Fruit fly (Drosophila melanogaster) whole organism, embryonic: ENCODE measurements around the gene Nup358.
A peak's percentile ranks its signal among the peaks of the same experiment; 100 is the strongest.

ENCODE experiments used
- Blimp-1 ChIP-seq: fragments of 200-800 bp; sonication (Bioruptor generic); optimal IDR thresholded peaks from 3 replicates; lab custom pipeline; 2018; ENCODE audit warnings: missing biosample characterization, missing genetic modification characterization, mild to moderate bottlenecking, moderate library complexity, missing genetic modification reagents
- CG10267 ChIP-seq: fragments of 200-800 bp; sonication (Bioruptor generic); optimal IDR thresholded peaks from 2 replicates; lab custom pipeline; 2018; ENCODE audit warnings: missing biosample characterization, mild to moderate bottlenecking, missing genetic modification characterization, moderate library complexity
- CG10321 ChIP-seq: fragments of 200-800 bp; sonication (Bioruptor generic); IDR thresholded peaks from 2 replicates; pipeline ENCODE4 v1.3.6; 2022; ENCODE audit warnings: missing biosample characterization, missing genetic modification characterization
- CG10959 ChIP-seq: fragments of 200-800 bp; sonication (Bioruptor generic); IDR thresholded peaks from 2 replicates; pipeline ENCODE4 v1.3.6; 2022; ENCODE audit warnings: missing biosample characterization, missing genetic modification characterization
- CG12744 ChIP-seq: fragments of 200-800 bp; sonication (Bioruptor generic); optimal IDR thresholded peaks from 2 replicates; lab custom pipeline; 2016; ENCODE audit warnings: missing biosample characterization, missing genetic modification characterization
- CG16813 ChIP-seq: fragments of 200-800 bp; sonication (Bioruptor generic); IDR thresholded peaks from 3 replicates; pipeline ENCODE4 v1.3.6; 2022; ENCODE audit warnings: missing biosample characterization, missing genetic modification characterization; ENCODE audit not compliant: partially characterized antibody
- CG17568 ChIP-seq: fragments of 200-800 bp; sonication (Bioruptor generic); optimal IDR thresholded peaks from 2 replicates; lab custom pipeline; 2018; ENCODE audit warnings: missing biosample characterization, mild to moderate bottlenecking, missing genetic modification characterization, moderate library complexity
- CG17829 ChIP-seq: fragments of 200-800 bp; optimal IDR thresholded peaks from 2 replicates; lab custom pipeline; 2019; ENCODE audit warnings: missing biosample characterization, mild to moderate bottlenecking, missing genetic modification characterization, moderate library complexity
- CG18011 ChIP-seq: fragments of 200-800 bp; sonication (Bioruptor generic); optimal IDR thresholded peaks from 2 replicates; lab custom pipeline; 2017; ENCODE audit warnings: missing biosample characterization, missing genetic modification characterization, mild to moderate bottlenecking, moderate library complexity, missing genotype
- CG2678 ChIP-seq: fragments of 200-800 bp; sonication (Bioruptor generic); optimal IDR thresholded peaks from 3 replicates; lab custom pipeline; 2019; ENCODE audit warnings: missing biosample characterization, mild to moderate bottlenecking, missing genetic modification characterization, moderate library complexity
- CG3065 ChIP-seq: fragments of 200-800 bp; sonication (Bioruptor generic); optimal IDR thresholded peaks from 2 replicates; lab custom pipeline; 2016; ENCODE audit warnings: missing biosample characterization, missing genetic modification characterization
- CG31224 ChIP-seq: fragments of 200-800 bp; sonication (Bioruptor generic); IDR thresholded peaks from 2 replicates; pipeline ENCODE4 v1.3.6; 2022; ENCODE audit warnings: missing biosample characterization, missing genetic modification characterization
- CG33557 ChIP-seq: fragments of 200-800 bp; sonication (Bioruptor generic); optimal IDR thresholded peaks from 2 replicates; lab custom pipeline; 2019; ENCODE audit warnings: missing biosample characterization, mild to moderate bottlenecking, missing genetic modification characterization, moderate library complexity
- CG4730 ChIP-seq: fragments of 200-800 bp; sonication (Bioruptor generic); IDR thresholded peaks from 2 replicates; pipeline ENCODE4 v1.3.6; 2022; ENCODE audit warnings: missing biosample characterization, missing genetic modification characterization
- CG6272 ChIP-seq: fragments of 200-800 bp; sonication (Bioruptor generic); IDR thresholded peaks from 2 replicates; pipeline ENCODE4 v1.3.6; 2022; ENCODE audit warnings: missing biosample characterization, missing genetic modification characterization
- CG8281 ChIP-seq: fragments of 200-800 bp; sonication (Bioruptor generic); optimal IDR thresholded peaks from 2 replicates; lab custom pipeline; 2018; ENCODE audit warnings: missing biosample characterization, mild to moderate bottlenecking, missing genetic modification characterization, moderate library complexity
- CG9932 ChIP-seq: fragments of 200-800 bp; sonication (Bioruptor generic); IDR thresholded peaks from 2 replicates; pipeline ENCODE4 v1.3.6; 2022; ENCODE audit warnings: missing biosample characterization, missing genetic modification characterization
- Chrac-16 ChIP-seq: fragments of 200-800 bp; sonication (Bioruptor generic); optimal IDR thresholded peaks from 3 replicates; lab custom pipeline; 2016; ENCODE audit warnings: missing biosample characterization, missing genetic modification characterization
- Dfd ChIP-seq, 2 experiments: fragments of >200 bp; optimal IDR thresholded peaks; 2 replicates each; lab custom pipeline; 2017; ENCODE audit warnings: missing biosample characterization in 2 of 2, missing genetic modification characterization in 2 of 2
- Dref ChIP-seq: fragments of 200-800 bp; sonication (Bioruptor generic); IDR thresholded peaks from 2 replicates; pipeline ENCODE4 v1.3.6; 2022; ENCODE audit warnings: missing biosample characterization, missing genetic modification characterization
- ERR ChIP-seq: fragments of 200-800 bp; sonication (Bioruptor generic); optimal IDR thresholded peaks from 2 replicates; lab custom pipeline; 2016; ENCODE audit warnings: missing biosample characterization, missing genetic modification characterization
- Ets65A ChIP-seq: fragments of 200-800 bp; sonication (Bioruptor generic); peaks from one replicate; lab custom pipeline; 2016; ENCODE audit warnings: missing biosample characterization, missing genetic modification characterization
- Fer2 ChIP-seq: fragments of 200-800 bp; sonication (Bioruptor generic); optimal IDR thresholded peaks from 2 replicates; lab custom pipeline; 2018; ENCODE audit warnings: missing biosample characterization, mild to moderate bottlenecking, missing genetic modification characterization, moderate library complexity
- Hr39 ChIP-seq: fragments of >200 bp; optimal IDR thresholded peaks from 2 replicates; lab custom pipeline; 2017
- Med ChIP-seq: fragments of 200-800 bp; sonication (Bioruptor generic); peaks from one replicate; lab custom pipeline; 2016; ENCODE audit warnings: missing biosample characterization, missing genetic modification characterization, mild to moderate bottlenecking, inconsistent platforms, moderate library complexity
- ash1 ChIP-seq: fragments of 200-800 bp; sonication (Bioruptor generic); optimal IDR thresholded peaks from 2 replicates; lab custom pipeline; 2018; ENCODE audit warnings: missing biosample characterization, mild to moderate bottlenecking, missing genetic modification characterization
- ci ChIP-seq: fragments of 200-800 bp; sonication (Bioruptor generic); IDR thresholded peaks from 3 replicates; pipeline ENCODE4 v1.3.6; 2022; ENCODE audit warnings: missing biosample characterization, missing genetic modification characterization
- dmrt11E ChIP-seq: fragments of 200-800 bp; sonication (Bioruptor generic); optimal IDR thresholded peaks from 3 replicates; lab custom pipeline; 2018; ENCODE audit warnings: missing biosample characterization, mild to moderate bottlenecking, missing genetic modification characterization, moderate library complexity
- dmrt99B ChIP-seq: fragments of 200-800 bp; sonication (Bioruptor generic); optimal IDR thresholded peaks from 2 replicates; lab custom pipeline; 2018; ENCODE audit warnings: missing biosample characterization, mild to moderate bottlenecking, missing genetic modification characterization, moderate library complexity
- ewg ChIP-seq: fragments of 200-800 bp; sonication (Bioruptor generic); optimal IDR thresholded peaks from 3 replicates; lab custom pipeline; 2017; ENCODE audit warnings: mild to moderate bottlenecking, missing biosample characterization, missing genetic modification reagents, missing genetic modification characterization
- gcm2 ChIP-seq: fragments of 200-800 bp; sonication (Bioruptor generic); optimal IDR thresholded peaks from 2 replicates; lab custom pipeline; 2016; ENCODE audit warnings: missing biosample characterization, missing genetic modification characterization
- gsb-n ChIP-seq: fragments of 200-800 bp; sonication (Bioruptor generic); optimal IDR thresholded peaks from 3 replicates; lab custom pipeline; 2018; ENCODE audit warnings: missing biosample characterization, mild to moderate bottlenecking, missing genetic modification characterization
- gt ChIP-seq: fragments of 200-800 bp; sonication (Bioruptor generic); IDR thresholded peaks from 2 replicates; pipeline ENCODE4 v1.3.6; 2022; ENCODE audit warnings: missing biosample characterization, missing genetic modification characterization
- ham ChIP-seq: fragments of 200-800 bp; sonication (Bioruptor generic); IDR thresholded peaks from 2 replicates; pipeline ENCODE4 v1.3.6; 2022; ENCODE audit warnings: missing biosample characterization, missing genetic modification characterization
- kah ChIP-seq: fragments of 200-800 bp; sonication (Bioruptor generic); optimal IDR thresholded peaks from 2 replicates; lab custom pipeline; 2018; ENCODE audit warnings: missing biosample characterization, mild to moderate bottlenecking, missing genetic modification characterization
- lola ChIP-seq, 3 experiments: fragments of >200 bp in 2 of 3; fragments of 200-800 bp in 1 of 3; sonication (Bioruptor generic) in 1 of 3; optimal IDR thresholded peaks; 2 replicates each; lab custom pipeline; 2017 to 2019; ENCODE audit warnings: missing biosample characterization in 3 of 3, missing genetic modification characterization in 3 of 3, mild to moderate bottlenecking in 1 of 3, moderate library complexity in 1 of 3
- sd ChIP-seq: fragments of 200-800 bp; sonication (Bioruptor generic); optimal IDR thresholded peaks from 3 replicates; lab custom pipeline; 2018; ENCODE audit warnings: missing biosample characterization, mild to moderate bottlenecking, missing genetic modification characterization, moderate library complexity
- shn ChIP-seq: fragments of 200-800 bp; sonication (Bioruptor generic); optimal IDR thresholded peaks from 3 replicates; lab custom pipeline; 2016; ENCODE audit warnings: missing biosample characterization, missing genetic modification characterization
- sisA ChIP-seq: fragments of 200-800 bp; sonication (Bioruptor generic); IDR thresholded peaks from 2 replicates; pipeline ENCODE4 v1.3.6; 2022; ENCODE audit warnings: missing biosample characterization, missing genetic modification characterization
- tgo ChIP-seq: fragments of 200-800 bp; sonication (Bioruptor generic); IDR thresholded peaks from 3 replicates; pipeline ENCODE4 v1.3.6; 2022; ENCODE audit warnings: missing biosample characterization, missing genetic modification characterization
- vvl ChIP-seq: fragments of 200-800 bp; sonication (Bioruptor generic); IDR thresholded peaks from 2 replicates; pipeline ENCODE4 v1.3.6; 2022; ENCODE audit warnings: missing biosample characterization, missing genetic modification characterization

Nup358 gene

DNA sequence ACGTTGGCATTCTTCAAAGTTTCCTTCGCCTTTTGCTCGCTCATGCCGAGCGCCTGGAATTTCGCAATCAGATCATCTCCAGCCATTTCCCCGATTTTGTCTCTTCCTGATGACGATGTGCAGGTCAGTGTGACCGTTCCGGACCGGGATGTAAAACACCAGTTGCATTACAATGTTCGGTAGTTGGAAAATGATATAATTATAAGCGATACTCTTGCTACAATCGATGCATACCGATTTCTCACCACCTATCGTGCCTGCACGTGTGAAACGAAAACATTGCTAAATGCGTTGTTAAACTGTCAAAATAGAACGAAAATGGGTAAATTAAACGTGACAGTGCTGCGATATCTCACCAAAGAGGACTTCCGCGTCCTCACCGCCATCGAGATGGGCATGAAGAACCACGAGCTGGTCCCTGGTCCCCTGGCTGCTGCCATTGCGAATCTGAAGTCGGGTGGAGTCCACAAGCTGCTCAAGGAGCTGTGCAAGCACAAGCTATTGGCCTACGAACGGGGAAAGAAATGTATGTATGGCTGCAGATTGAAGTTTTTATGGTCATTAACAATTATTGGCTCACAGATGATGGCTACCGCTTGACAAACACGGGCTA, 16.5 kb downstream of the Nup358 start, which contains the start of the genes GlnRS and RIOK2 (continued):
- peak; percentile 88 for TF ChIP-seq Dref (GFP tag; lab: Robert Waterston, UW)
- no peak for TF ChIP-seq Blimp-1 (GFP tag; lab: Kevin White, UChicago)
- TF ChIP-seq CG6272 (GFP tag; lab: Robert Waterston, UW) = no peak
- TF ChIP-seq Fer2 (tag; lab: Kevin White, UChicago) = no peak
- peak; percentile 94 for TF ChIP-seq CG16813 (GFP tag; lab: Robert Waterston, UW)
- no peak for TF ChIP-seq CG33557 (GFP tag; lab: Kevin White, UChicago)
- TF ChIP-seq CG10321 = no peak
- no peak for TF ChIP-seq sisA (GFP tag; lab: Robert Waterston, UW)
- TF ChIP-seq Hr39 (lab: Kevin White, UChicago) = no peak
- no peak for TF ChIP-seq ewg
- peak; percentile 62 for TF ChIP-seq CG10267 (tag; lab: Kevin White, UChicago)
- TF ChIP-seq gcm2 = no peak
- no peak for TF ChIP-seq dmrt99B (tag; lab: Kevin White, UChicago)
- no peak for TF ChIP-seq CG4730 (GFP tag; lab: Robert Waterston, UW)
- TF ChIP-seq gt (GFP tag; lab: Robert Waterston, UW) = no peak
- no peak for TF ChIP-seq gsb-n (tag; lab: Kevin White, UChicago)
- no peak for TF ChIP-seq Chrac-16 (GFP tag; lab: Kevin White, UChicago)
- no peak for TF ChIP-seq CG31224
- TF ChIP-seq sd = peak; percentile 66
- peak; percentile 59 for TF ChIP-seq CG17829 (tag; lab: Kevin White, UChicago)
- no peak for TF ChIP-seq ham
- TF ChIP-seq shn (GFP tag; lab: Kevin White, UChicago) = no peak
- peak; percentile 44 for TF ChIP-seq kah
- peak in 1 of 2 experiments; percentile 79 for TF ChIP-seq Dfd (GFP tag; optimal IDR thresholded peaks at IDR 0.05; lab: Kevin White, UChicago)
- TF ChIP-seq ash1 = no peak

DNA sequence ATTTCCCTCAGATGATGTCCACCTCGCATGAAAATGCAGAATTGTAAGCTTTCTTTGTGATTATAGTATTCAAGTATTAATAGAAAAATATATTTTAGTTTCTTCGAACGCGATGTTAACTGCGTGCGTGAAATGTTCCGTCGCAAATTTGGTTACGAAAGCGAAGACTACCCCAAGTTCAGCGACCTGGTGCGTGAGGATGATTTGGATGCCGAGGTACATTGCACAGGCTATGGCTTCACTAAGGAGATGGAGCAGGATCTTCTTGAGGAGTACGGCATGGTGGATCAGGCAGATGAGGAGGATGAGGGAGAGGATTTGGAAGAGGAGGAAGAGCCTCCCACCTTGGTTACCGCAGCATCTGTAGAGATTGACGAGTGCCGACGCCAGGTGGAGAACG, 17.6 kb downstream of the Nup358 start:
- TF ChIP-seq Ets65A (GFP tag; lab: Kevin White, UChicago) (peak; percentile 92), CG18011 (GFP tag; lab: Kevin White, UChicago) (no peak)

DNA sequence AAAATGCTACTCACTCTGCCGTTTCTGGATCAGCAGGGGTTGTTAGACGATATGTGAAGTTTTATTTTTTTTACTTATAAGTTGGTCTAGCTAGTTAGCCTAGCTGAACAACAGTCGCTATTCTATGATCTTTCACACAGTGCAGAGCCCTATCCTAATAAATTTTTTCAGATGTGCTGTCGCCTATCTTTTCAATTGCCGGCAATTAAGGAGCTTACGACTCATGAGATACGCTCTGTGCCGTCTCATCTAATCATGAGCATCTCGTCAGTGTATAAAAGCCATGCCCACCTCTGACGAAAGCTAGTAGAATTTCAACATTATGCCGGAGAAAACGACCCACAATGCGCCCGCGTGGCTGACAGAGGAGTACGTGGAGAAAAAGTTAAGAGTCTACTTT, 20.8 kb downstream of the Nup358 start, which contains the start of the genes CG11889 and CG11891:
CG11889 (plus strand) TSS at position 301 of the 400 bp plus-strand sequence.
CG11891 (plus strand) TSS at position 301 of the 400 bp plus-strand sequence.
- TF ChIP-seq tgo (GFP tag; lab: Robert Waterston, UW) (no peak), Med (GFP tag; lab: Kevin White, UChicago) (peak; percentile 12), CG12744 (GFP tag; lab: Kevin White, UChicago) (no peak)

DNA sequence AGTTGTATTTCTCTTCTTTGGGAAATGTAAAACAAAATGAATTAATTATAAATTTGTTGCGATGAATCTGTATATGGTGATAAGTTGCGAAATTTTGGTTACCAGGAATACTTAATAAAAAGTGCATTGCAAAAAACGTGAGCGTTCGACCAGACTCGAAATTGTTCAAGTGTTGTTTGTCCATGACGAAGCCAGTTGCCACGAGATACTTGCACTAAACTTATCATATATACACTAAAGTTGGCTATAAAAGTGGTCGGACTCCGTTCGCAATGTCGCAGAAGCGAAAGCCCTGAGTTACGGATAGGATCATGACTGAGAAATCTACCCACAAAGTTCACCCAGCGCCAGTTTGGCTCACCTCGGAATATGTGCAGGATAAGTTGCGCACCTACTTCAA, 24.4 kb downstream of the Nup358 start, which contains the start of gene CG11878:
CG11878 (plus strand) TSS at position 301 of the 400 bp plus-strand sequence.
- TF ChIP-seq Fer2 (tag; lab: Kevin White, UChicago) (no peak), CG2678 (tag; lab: Kevin White, UChicago) (no peak), CG17568 (GFP tag; lab: Kevin White, UChicago) (no peak), CG3065 (GFP tag; lab: Kevin White, UChicago) (no peak), CG17829 (tag; lab: Kevin White, UChicago) (no peak), vvl (GFP tag; lab: Robert Waterston, UW) (no peak), CG10959 (no peak), CG12744 (GFP tag; lab: Kevin White, UChicago) (no peak), dmrt11E (no peak), ci (GFP tag; lab: Robert Waterston, UW) (no peak), ERR (GFP tag; lab: Kevin White, UChicago) (no peak), lola (GFP tag; optimal IDR thresholded peaks at IDR 0.05; lab: Kevin White, UChicago) (no peak), Blimp-1 (GFP tag; lab: Kevin White, UChicago) (no peak), CG8281 (no peak), CG9932 (no peak)
